Worm (Caenorhabditis elegans) whole organism, midembryonic: ENCODE results near the gene kin-34.

Source experiments
- T22C8.4 ChIP-seq: fragments of 200-800 bp; sonication (Bioruptor generic); IDR thresholded peaks from 2 replicates; pipeline ENCODE4 v1.3.6; 2022; ENCODE audit warnings: missing genetic modification characterization, missing compliant biosample characterization
- cog-1 ChIP-seq: sonication (generic microtip); optimal IDR thresholded peaks from 2 replicates; lab custom pipeline; 2016; ENCODE audit warnings: missing genetic modification characterization, missing compliant biosample characterization
- flt-1 ChIP-seq: fragments of 200-800 bp; sonication (Bioruptor generic); IDR thresholded peaks from 2 replicates; pipeline ENCODE4 v1.3.6; 2022; ENCODE audit warnings: missing genetic modification characterization, missing compliant biosample characterization
- klf-2 ChIP-seq: fragments of 200-800 bp; sonication (Bioruptor generic); conservative IDR thresholded peaks from 2 replicates; pipeline ENCODE4 v1.3.6; 2022; ENCODE audit warnings: missing genetic modification reagents, missing genetic modification characterization, missing compliant biosample characterization
- med-1 ChIP-seq: sonication (generic microtip); optimal IDR thresholded peaks from 2 replicates; lab custom pipeline; 2017; ENCODE audit warnings: missing genetic modification characterization, mild to moderate bottlenecking, missing compliant biosample characterization, antibody characterized with exemption, missing genetic modification reagents; ENCODE audit not compliant: insufficient read depth
- ref-1 ChIP-seq: fragments of 200-800 bp; sonication (Bioruptor generic); conservative IDR thresholded peaks from 2 replicates; pipeline ENCODE4 v1.3.6; 2022; ENCODE audit warnings: missing genetic modification reagents, missing genetic modification characterization, missing compliant biosample characterization
- tab-1 ChIP-seq: fragments of 200-800 bp; sonication (Bioruptor generic); IDR thresholded peaks from 2 replicates; pipeline ENCODE4 v1.3.6; 2022; ENCODE audit warnings: missing genetic modification characterization, missing compliant biosample characterization
- ztf-23 ChIP-seq: fragments of 200-800 bp; sonication (Bioruptor generic); IDR thresholded peaks from 2 replicates; pipeline ENCODE4 v1.3.6; 2022; ENCODE audit warnings: missing genetic modification reagents, missing genetic modification characterization, missing compliant biosample characterization
- ztf-29 ChIP-seq: fragments of 200-800 bp; sonication (Bioruptor generic); IDR thresholded peaks from 2 replicates; pipeline ENCODE4 v1.3.6; 2022; ENCODE audit warnings: missing genetic modification reagents, missing genetic modification characterization, missing compliant biosample characterization

Gene kin-34

DNA sequence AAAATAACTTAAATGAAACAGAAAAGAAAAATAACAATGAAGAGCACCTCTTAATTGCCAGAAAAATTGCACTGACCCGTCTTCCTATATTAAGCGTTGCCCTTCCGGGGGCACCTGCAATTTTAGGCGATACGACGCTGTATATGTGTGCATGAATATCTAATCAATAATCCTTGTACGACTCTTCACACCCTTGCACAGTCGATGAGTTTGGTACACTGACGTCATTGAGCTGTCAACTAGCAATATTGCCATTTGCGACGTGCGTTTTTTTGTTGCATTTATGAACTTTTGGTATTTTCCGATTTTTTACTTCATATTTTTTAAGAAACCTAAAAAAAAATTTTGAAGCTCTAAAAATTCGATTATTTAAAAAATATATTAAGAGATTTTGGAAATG, at the start of gene kin-34:
kin-34 (minus strand) TSS at position 101 of the 400 bp plus-strand sequence.
- TF ChIP-seq ref-1 (GFP tag; lab: Robert Waterston, UW) (no peak), T22C8.4 (GFP tag; lab: Robert Waterston, UW) (no peak), cog-1 (tag; lab: Kevin White, UChicago) (no peak), klf-2 (GFP tag; lab: Robert Waterston, UW) (no peak), med-1 (GFP tag; lab: Kevin White, UChicago) (no peak), ztf-29 (GFP tag; lab: Robert Waterston, UW) (no peak), ztf-23 (GFP tag; lab: Robert Waterston, UW) (no peak), tab-1 (GFP tag; lab: Robert Waterston, UW) (no peak), flt-1 (GFP tag; lab: Robert Waterston, UW) (no peak)

ce11 chrV:285298-285697, 39.3 kb upstream of the kin-34 start:
- no peak for TF ChIP-seq med-1 (GFP tag; lab: Kevin White, UChicago)
- TF ChIP-seq ref-1 (GFP tag; lab: Robert Waterston, UW): no peak
- no peak for TF ChIP-seq ztf-23 (GFP tag; lab: Robert Waterston, UW)
- TF ChIP-seq ztf-29 (GFP tag; lab: Robert Waterston, UW): no peak
- TF ChIP-seq flt-1 (GFP tag; lab: Robert Waterston, UW): no peak
- no peak for TF ChIP-seq cog-1 (tag; lab: Kevin White, UChicago)
- TF ChIP-seq klf-2 (GFP tag; lab: Robert Waterston, UW): no peak

ce11 chrV:284808-285207, 38.8 kb upstream of the kin-34 start:
- no peak for TF ChIP-seq tab-1 (GFP tag; lab: Robert Waterston, UW)
- TF ChIP-seq cog-1 (tag; lab: Kevin White, UChicago): no peak
- TF ChIP-seq ztf-29 (GFP tag; lab: Robert Waterston, UW): no peak
- no peak for TF ChIP-seq klf-2 (GFP tag; lab: Robert Waterston, UW)
- TF ChIP-seq T22C8.4 (GFP tag; lab: Robert Waterston, UW): no peak
- no peak for TF ChIP-seq flt-1 (GFP tag; lab: Robert Waterston, UW)
- TF ChIP-seq ztf-23 (GFP tag; lab: Robert Waterston, UW): no peak
- TF ChIP-seq ref-1 (GFP tag; lab: Robert Waterston, UW): no peak
- TF ChIP-seq med-1 (GFP tag; lab: Kevin White, UChicago): no peak

- TF ChIP-seq T22C8.4 (GFP tag; lab: Robert Waterston, UW): no peak
- TF ChIP-seq ref-1 (GFP tag; lab: Robert Waterston, UW): no peak
- no peak for TF ChIP-seq ztf-29 (GFP tag; lab: Robert Waterston, UW)
- TF ChIP-seq tab-1 (GFP tag; lab: Robert Waterston, UW): no peak
- no peak for TF ChIP-seq flt-1 (GFP tag; lab: Robert Waterston, UW)
Measured at ce11 chrV:283953-284352, 38.0 kb upstream of the kin-34 start.

- TF ChIP-seq klf-2 (GFP tag; lab: Robert Waterston, UW) (no peak), ztf-29 (GFP tag; lab: Robert Waterston, UW) (no peak), ztf-23 (GFP tag; lab: Robert Waterston, UW) (no peak), ref-1 (GFP tag; lab: Robert Waterston, UW) (no peak), flt-1 (GFP tag; lab: Robert Waterston, UW) (no peak), med-1 (GFP tag; lab: Kevin White, UChicago) (no peak)
Measured at ce11 chrV:281616-282015, 35.6 kb upstream of the kin-34 start, which contains the start of gene npr-5. TSS of gene npr-5 (minus strand) at chrV:281716.

- TF ChIP-seq T22C8.4 (GFP tag; lab: Robert Waterston, UW) (no peak), flt-1 (GFP tag; lab: Robert Waterston, UW) (no peak), ztf-23 (GFP tag; lab: Robert Waterston, UW) (no peak), tab-1 (GFP tag; lab: Robert Waterston, UW) (no peak), klf-2 (GFP tag; lab: Robert Waterston, UW) (no peak), cog-1 (tag; lab: Kevin White, UChicago) (no peak), ref-1 (GFP tag; lab: Robert Waterston, UW) (no peak), med-1 (GFP tag; lab: Kevin White, UChicago) (no peak), ztf-29 (GFP tag; lab: Robert Waterston, UW) (no peak)
Measured at ce11 chrV:281111-281510, 35.1 kb upstream of the kin-34 start.

- TF ChIP-seq ztf-23 (GFP tag; lab: Robert Waterston, UW) (no peak), tab-1 (GFP tag; lab: Robert Waterston, UW) (no peak), klf-2 (GFP tag; lab: Robert Waterston, UW) (no peak), flt-1 (GFP tag; lab: Robert Waterston, UW) (no peak), med-1 (GFP tag; lab: Kevin White, UChicago) (no peak), ref-1 (GFP tag; lab: Robert Waterston, UW) (no peak), T22C8.4 (GFP tag; lab: Robert Waterston, UW) (no peak), cog-1 (tag; lab: Kevin White, UChicago) (no peak)
Measured at ce11 chrV:272837-273236, 26.8 kb upstream of the kin-34 start, which contains the start of gene nlp-70. TSS of gene nlp-70 (minus strand) at chrV:272937.

DNA sequence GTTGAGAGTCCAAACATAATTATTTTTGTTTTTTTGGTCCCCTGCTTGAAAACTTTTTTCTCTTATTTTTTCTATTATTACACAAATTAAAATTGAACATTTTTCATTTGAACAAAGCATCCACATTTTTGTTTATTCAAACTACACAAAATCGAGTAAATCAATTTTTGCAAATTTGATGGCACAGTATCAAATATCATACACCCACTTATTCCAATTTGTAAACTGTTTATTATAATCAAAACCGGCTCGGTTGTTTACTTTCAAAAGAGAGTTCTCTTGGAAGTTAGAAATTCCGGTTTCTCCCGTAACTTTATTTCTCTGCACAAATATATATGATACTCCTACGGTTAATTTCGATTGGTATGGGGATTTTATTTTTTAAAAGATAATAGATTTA, 22.0 kb upstream of the kin-34 start, which contains the start of gene lgc-26:
lgc-26 (plus strand) TSS at position 301 of the 400 bp plus-strand sequence.
- TF ChIP-seq ztf-23 (GFP tag; lab: Robert Waterston, UW) (no peak), klf-2 (GFP tag; lab: Robert Waterston, UW) (no peak), ref-1 (GFP tag; lab: Robert Waterston, UW) (no peak), tab-1 (GFP tag; lab: Robert Waterston, UW) (no peak)

- peak; percentile 54 for TF ChIP-seq cog-1 (tag; lab: Kevin White, UChicago)
Measured at ce11 chrV:265062-265963, 19.3 kb upstream of the kin-34 start.
